Worm (Caenorhabditis elegans): ENCODE data around the gene bpl-1.

The bpl-1 gene

ce11 chrII:6273916-6274315 lies at the start of gene bpl-1:
TSS of gene bpl-1 (plus strand) at chrII:6274216.
- TF ChIP-seq mep-1 (tag; optimal IDR thresholded peaks at IDR 0.05) (no peak), aha-1 (tag; optimal IDR thresholded peaks at IDR 0.05) (no peak), pqm-1 (tag; optimal IDR thresholded peaks at IDR 0.05) (no peak), dpl-1 (GFP tag; optimal IDR thresholded peaks at IDR 0.05) (peak in 1 of 3 experiments; percentile 10), ceh-82 (tag; optimal IDR thresholded peaks at IDR 0.05) (peak in 1 of 3 experiments; percentile 2), lsy-2 (tag; optimal IDR thresholded peaks at IDR 0.05) (peak in 1 of 2 experiments; percentile 1), lin-14 (GFP tag; optimal IDR thresholded peaks at IDR 0.05) (peak; percentile 28), unc-130 (tag; optimal IDR thresholded peaks at IDR 0.05) (no peak), jun-1 (tag; optimal IDR thresholded peaks at IDR 0.05) (no peak), efl-1 (optimal IDR thresholded peaks at IDR 0.05) (peak; percentile 3 to 9), efl-1 (GFP tag; optimal IDR thresholded peaks at IDR 0.05 in 1 of 2) (no peak)

ce11 chrII:6226995-6227394 lies 47.0 kb upstream of the bpl-1 start, which contains the start of gene srsy-2:
TSS of gene srsy-2 (minus strand) at chrII:6227095.
- peak; percentile 15 for TF ChIP-seq unc-86 (tag; optimal IDR thresholded peaks at IDR 0.05)
- peak; percentile 36 for TF ChIP-seq lin-14 (GFP tag; optimal IDR thresholded peaks at IDR 0.05)
- no peak for TF ChIP-seq pqm-1 (tag; optimal IDR thresholded peaks at IDR 0.05)
- no peak for TF ChIP-seq fkh-4 (tag; optimal IDR thresholded peaks at IDR 0.05; ENCODE audit: borderline replicate concordance)
- TF ChIP-seq snu-23 (GFP tag; optimal IDR thresholded peaks at IDR 0.05) = no peak
- TF ChIP-seq nhr-71 (tag; optimal IDR thresholded peaks at IDR 0.05) = no peak

- TF ChIP-seq isw-1 (GFP tag; IDR thresholded peaks at IDR 0.05) = no peak
- TF ChIP-seq lin-14 (GFP tag; optimal IDR thresholded peaks at IDR 0.05) = peak; percentile 64
Measured at ce11 chrII:6230116-6230515, 43.9 kb upstream of the bpl-1 start.

ce11 chrII:6235432-6236092 lies 38.5 kb upstream of the bpl-1 start, which contains the start of gene T24H7.9:
TSS of gene T24H7.9 (minus strand) at chrII:6235505.
- no peak for TF ChIP-seq nhr-237 (tag; optimal IDR thresholded peaks at IDR 0.05)
- no peak for TF ChIP-seq ztf-11 (tag; optimal IDR thresholded peaks at IDR 0.05)
- no peak for TF ChIP-seq rnt-1 (tag; optimal IDR thresholded peaks at IDR 0.05)
- TF ChIP-seq tbx-2 (tag; optimal IDR thresholded peaks at IDR 0.05) = no peak
- no peak for TF ChIP-seq grh-1 (GFP tag; IDR thresholded peaks at IDR 0.05)
- no peak for TF ChIP-seq unc-98 (GFP tag; IDR thresholded peaks at IDR 0.05)
- TF ChIP-seq ama-1 (optimal IDR thresholded peaks at IDR 0.05) = no peak
- TF ChIP-seq ets-5 (GFP tag; IDR thresholded peaks at IDR 0.05) = no peak
- TF ChIP-seq ceh-88 (GFP tag; IDR thresholded peaks at IDR 0.05) = no peak

ce11 chrII:6236093-6236945 lies 37.7 kb upstream of the bpl-1 start:
- TF ChIP-seq nhr-77 (tag; optimal IDR thresholded peaks at IDR 0.05) = no peak
- TF ChIP-seq unc-30 (tag; optimal IDR thresholded peaks at IDR 0.05) = no peak
- TF ChIP-seq ceh-82 (tag; optimal IDR thresholded peaks at IDR 0.05) = no peak
- no peak for TF ChIP-seq alr-1 (tag; optimal IDR thresholded peaks at IDR 0.05; ENCODE audit: borderline replicate concordance)
- TF ChIP-seq hlh-17 (GFP tag; optimal IDR thresholded peaks at IDR 0.05; ENCODE audit: borderline replicate concordance) = no peak
- no peak for TF ChIP-seq C16A3.4 (tag; optimal IDR thresholded peaks at IDR 0.05)
- TF ChIP-seq irx-1 (tag; optimal IDR thresholded peaks at IDR 0.05) = no peak
- no peak for TF ChIP-seq fkh-4 (tag; optimal IDR thresholded peaks at IDR 0.05; ENCODE audit: borderline replicate concordance)
- TF ChIP-seq efl-1 (optimal IDR thresholded peaks at IDR 0.05) = no peak
- TF ChIP-seq efl-1 (GFP tag; optimal IDR thresholded peaks at IDR 0.05 in 1 of 2) = peak in 1 of 2 experiments; percentile 47
- TF ChIP-seq pag-3 (tag; optimal IDR thresholded peaks at IDR 0.05; ENCODE audit: borderline replicate concordance, insufficient read depth) = no peak
- TF ChIP-seq isw-1 (GFP tag; IDR thresholded peaks at IDR 0.05) = no peak
- no peak for TF ChIP-seq ceh-8 (GFP tag; optimal IDR thresholded peaks at IDR 0.05)
- TF ChIP-seq nhr-12 (tag; optimal IDR thresholded peaks at IDR 0.05) = no peak
- no peak for TF ChIP-seq nhr-90 (tag; optimal IDR thresholded peaks at IDR 0.05; ENCODE audit: poor library complexity)
- TF ChIP-seq lsy-2 (tag; optimal IDR thresholded peaks at IDR 0.05) = peak in 1 of 2 experiments; percentile 30
- no peak for TF ChIP-seq mdl-1 (tag; optimal IDR thresholded peaks at IDR 0.05)
- TF ChIP-seq lin-35 (GFP tag; optimal IDR thresholded peaks at IDR 0.05) = peak in 1 of 2 experiments; percentile 45
- TF ChIP-seq aha-1 (tag; optimal IDR thresholded peaks at IDR 0.05) = no peak
- no peak for TF ChIP-seq swsn-7 (tag; optimal IDR thresholded peaks at IDR 0.05)
- no peak for TF ChIP-seq nhr-237 (tag; optimal IDR thresholded peaks at IDR 0.05)
- TF ChIP-seq blmp-1 (tag; optimal IDR thresholded peaks at IDR 0.05) = peak; percentile 78
- TF ChIP-seq snu-23 (GFP tag; optimal IDR thresholded peaks at IDR 0.05) = peak; percentile 6
- no peak for TF ChIP-seq aly-2 (tag; optimal IDR thresholded peaks at IDR 0.05)
- no peak for TF ChIP-seq ceh-90 (tag; optimal IDR thresholded peaks at IDR 0.05)

Measured in whole organism, L1 larva.